Fruit fly (Drosophila melanogaster) whole organism, prepupa: ENCODE measurements around the gene His2Av.
A peak's percentile ranks its signal among the peaks of the same experiment; 100 is the strongest.

Experiments used
- Blimp-1 ChIP-seq: fragments of 200-800 bp; sonication (Bioruptor generic); optimal IDR thresholded peaks from 3 replicates; lab custom pipeline; 2017; ENCODE audit warnings: missing biosample characterization, missing genetic modification characterization, mild to moderate bottlenecking, moderate library complexity, missing genetic modification reagents
- CG10631 ChIP-seq: fragments of 200-800 bp; sonication (Bioruptor generic); optimal IDR thresholded peaks from 2 replicates; lab custom pipeline; 2016; ENCODE audit warnings: missing biosample characterization, missing genetic modification characterization
- CG10669 ChIP-seq: fragments of 200-800 bp; sonication (Bioruptor generic); optimal IDR thresholded peaks from 3 replicates; lab custom pipeline; 2018; ENCODE audit warnings: missing biosample characterization, mild to moderate bottlenecking, missing genetic modification characterization, moderate library complexity
- CG11762 ChIP-seq: fragments of 200-800 bp; sonication (Bioruptor generic); optimal IDR thresholded peaks from 3 replicates; lab custom pipeline; 2016; ENCODE audit warnings: missing biosample characterization, missing genetic modification characterization; ENCODE audit not compliant: insufficient read depth
- CG15336 ChIP-seq: fragments of 200-800 bp; sonication (Bioruptor generic); IDR thresholded peaks from 2 replicates; pipeline ENCODE4 v1.3.6; 2022; ENCODE audit warnings: missing biosample characterization, missing genetic modification characterization
- CG16779 ChIP-seq: fragments of 200-800 bp; sonication (Bioruptor generic); optimal IDR thresholded peaks from 3 replicates; lab custom pipeline; 2017; ENCODE audit warnings: missing biosample characterization, mild to moderate bottlenecking, missing genetic modification characterization
- CG3032 ChIP-seq: fragments of 200-800 bp; optimal IDR thresholded peaks from 2 replicates; lab custom pipeline; 2019; ENCODE audit warnings: missing biosample characterization, mild to moderate bottlenecking, missing genetic modification characterization, moderate library complexity
- CG31627 ChIP-seq: fragments of 200-800 bp; sonication (Bioruptor generic); optimal IDR thresholded peaks from 3 replicates; lab custom pipeline; 2016; ENCODE audit warnings: missing biosample characterization, missing genetic modification characterization
- CG32006 ChIP-seq: fragments of 200-800 bp; sonication (Bioruptor generic); optimal IDR thresholded peaks from 3 replicates; lab custom pipeline; 2017; ENCODE audit warnings: missing biosample characterization, mild to moderate bottlenecking, missing genetic modification characterization
- CG4318 ChIP-seq: fragments of 200-800 bp; sonication (Bioruptor generic); optimal IDR thresholded peaks from 3 replicates; lab custom pipeline; 2017; ENCODE audit warnings: missing biosample characterization, mild to moderate bottlenecking, missing genetic modification characterization
- CG6163 ChIP-seq: fragments of 200-800 bp; sonication (Bioruptor generic); IDR thresholded peaks from 3 replicates; pipeline ENCODE4 v1.3.6; 2022; ENCODE audit warnings: missing biosample characterization, missing genetic modification characterization
- CG6276 ChIP-seq: fragments of 200-800 bp; sonication (Bioruptor generic); optimal IDR thresholded peaks from 2 replicates; lab custom pipeline; 2017; ENCODE audit warnings: missing biosample characterization, mild to moderate bottlenecking, missing genetic modification characterization
- CG6792 ChIP-seq: fragments of 200-800 bp; sonication (Bioruptor generic); optimal IDR thresholded peaks from 3 replicates; lab custom pipeline; 2016; ENCODE audit warnings: missing biosample characterization, missing genetic modification characterization
- CG6808 ChIP-seq: fragments of 200-800 bp; sonication (Bioruptor generic); optimal IDR thresholded peaks from 3 replicates; lab custom pipeline; 2017; ENCODE audit warnings: missing biosample characterization, missing genetic modification characterization, mild to moderate bottlenecking, moderate library complexity, missing genetic modification reagents
- CG6854 ChIP-seq: fragments of 200-800 bp; sonication (Bioruptor generic); optimal IDR thresholded peaks from 2 replicates; lab custom pipeline; 2017; ENCODE audit warnings: missing biosample characterization, mild to moderate bottlenecking, missing genetic modification characterization
- CG8119 ChIP-seq: fragments of 200-800 bp; sonication (Bioruptor generic); IDR thresholded peaks from 3 replicates; pipeline ENCODE4 v1.3.6; 2022; ENCODE audit warnings: missing biosample characterization, missing genetic modification characterization
- CG8319 ChIP-seq: fragments of 200-800 bp; sonication (Bioruptor generic); optimal IDR thresholded peaks from 3 replicates; lab custom pipeline; 2016; ENCODE audit warnings: missing biosample characterization, missing genetic modification characterization
- CG8632 ChIP-seq: fragments of 200-800 bp; sonication (Bioruptor generic); optimal IDR thresholded peaks from 3 replicates; lab custom pipeline; 2016; ENCODE audit warnings: missing biosample characterization, missing genetic modification characterization
- CG9139 ChIP-seq: fragments of 200-800 bp; sonication (Bioruptor generic); optimal IDR thresholded peaks from 3 replicates; lab custom pipeline; 2017; ENCODE audit warnings: missing biosample characterization, mild to moderate bottlenecking, missing genetic modification characterization
- Eip78C ChIP-seq: fragments of 200-800 bp; sonication (Bioruptor generic); peaks from one replicate; lab custom pipeline; 2016; ENCODE audit warnings: missing biosample characterization, missing genetic modification characterization
- Eip93F ChIP-seq: fragments of 200-800 bp; sonication (Bioruptor generic); optimal IDR thresholded peaks from 2 replicates; lab custom pipeline; 2016; ENCODE audit warnings: missing biosample characterization, mild to moderate bottlenecking, missing genetic modification characterization
- Ets21C ChIP-seq: fragments of 200-800 bp; sonication (Bioruptor generic); optimal IDR thresholded peaks from 3 replicates; lab custom pipeline; 2016; ENCODE audit warnings: missing biosample characterization, missing genetic modification characterization
- Ets96B ChIP-seq: fragments of 200-800 bp; optimal IDR thresholded peaks from 2 replicates; lab custom pipeline; 2019; ENCODE audit warnings: missing biosample characterization, mild to moderate bottlenecking, missing genetic modification characterization, moderate library complexity
- Gug ChIP-seq: fragments of 200-800 bp; sonication (Bioruptor generic); IDR thresholded peaks from 2 replicates; pipeline ENCODE4 v1.3.6; 2022; ENCODE audit warnings: missing biosample characterization, missing genetic modification characterization
- Hr38 ChIP-seq: sonication (Bioruptor generic); optimal IDR thresholded peaks from 2 replicates; lab custom pipeline; 2016; ENCODE audit warnings: missing biosample characterization, missing genetic modification characterization
- Hr39 ChIP-seq: fragments of 200-800 bp; sonication (Bioruptor generic); optimal IDR thresholded peaks from 2 replicates; lab custom pipeline; 2016; ENCODE audit warnings: missing biosample characterization, missing genetic modification characterization
- Met ChIP-seq: fragments of 200-800 bp; sonication (Bioruptor generic); optimal IDR thresholded peaks from 3 replicates; lab custom pipeline; 2016; ENCODE audit warnings: missing biosample characterization, missing genetic modification characterization
- OdsH ChIP-seq: fragments of 200-800 bp; sonication (Bioruptor generic); optimal IDR thresholded peaks from 3 replicates; lab custom pipeline; 2016; ENCODE audit warnings: missing biosample characterization, missing genetic modification characterization
- Smox ChIP-seq: fragments of 200-800 bp; sonication (Bioruptor generic); optimal IDR thresholded peaks from 3 replicates; lab custom pipeline; 2016; ENCODE audit warnings: missing biosample characterization, missing genetic modification characterization
- Sox14 ChIP-seq: fragments of 200-800 bp; sonication (Bioruptor generic); optimal IDR thresholded peaks from 3 replicates; lab custom pipeline; 2016; ENCODE audit warnings: missing biosample characterization, missing genetic modification characterization
- achi ChIP-seq: fragments of 200-800 bp; sonication (Bioruptor generic); optimal IDR thresholded peaks from 3 replicates; lab custom pipeline; 2016; ENCODE audit warnings: missing biosample characterization, missing genetic modification characterization
- acj6 ChIP-seq: fragments of 200-800 bp; sonication (Bioruptor generic); optimal IDR thresholded peaks from 3 replicates; lab custom pipeline; 2016; ENCODE audit warnings: missing biosample characterization, missing genetic modification characterization
- cyc ChIP-seq: fragments of 200-800 bp; sonication (Bioruptor generic); optimal IDR thresholded peaks from 3 replicates; lab custom pipeline; 2016; ENCODE audit warnings: missing biosample characterization, missing genetic modification characterization
- dsx ChIP-seq: fragments of 200-800 bp; optimal IDR thresholded peaks from 3 replicates; lab custom pipeline; 2019; ENCODE audit warnings: missing biosample characterization, mild to moderate bottlenecking, missing genetic modification characterization, moderate library complexity; ENCODE audit not compliant: poor library complexity, severe bottlenecking
- eg ChIP-seq: fragments of 200-800 bp; sonication (Bioruptor generic); IDR thresholded peaks from 3 replicates; pipeline ENCODE4 v1.3.6; 2022; ENCODE audit warnings: missing biosample characterization, missing genetic modification characterization
- esn ChIP-seq: fragments of 200-800 bp; sonication (Bioruptor generic); optimal IDR thresholded peaks from 2 replicates; lab custom pipeline; 2016; ENCODE audit warnings: missing biosample characterization, mild to moderate bottlenecking, missing genetic modification characterization, moderate library complexity
- fd85E ChIP-seq: fragments of 200-800 bp; sonication (Bioruptor generic); optimal IDR thresholded peaks from 3 replicates; lab custom pipeline; 2016; ENCODE audit warnings: missing biosample characterization, missing genetic modification characterization
- lz ChIP-seq: fragments of 200-800 bp; sonication (Bioruptor generic); optimal IDR thresholded peaks from 3 replicates; lab custom pipeline; 2016; ENCODE audit warnings: missing biosample characterization, missing genetic modification characterization
- net ChIP-seq: fragments of 200-800 bp; sonication (Bioruptor generic); optimal IDR thresholded peaks from 3 replicates; lab custom pipeline; 2016; ENCODE audit warnings: missing biosample characterization, missing genetic modification characterization
- pdm3 ChIP-seq: fragments of 200-800 bp; sonication (Bioruptor generic); optimal IDR thresholded peaks from 3 replicates; lab custom pipeline; 2016; ENCODE audit warnings: missing biosample characterization, missing genetic modification characterization
- salr ChIP-seq, 2 experiments: fragments of 200-800 bp; sonication (Bioruptor generic); optimal IDR thresholded peaks; 3 replicates each; lab custom pipeline; 2016 to 2018; ENCODE audit warnings: missing biosample characterization in 2 of 2, missing genetic modification characterization in 2 of 2, mild to moderate bottlenecking in 1 of 2
- svp ChIP-seq: fragments of 200-800 bp; sonication (Bioruptor generic); peaks from one replicate; lab custom pipeline; 2016; ENCODE audit warnings: missing biosample characterization, missing genetic modification characterization
- topi ChIP-seq: fragments of 200-800 bp; sonication (Bioruptor generic); optimal IDR thresholded peaks from 3 replicates; lab custom pipeline; 2016; ENCODE audit warnings: missing biosample characterization, missing genetic modification characterization
- vri ChIP-seq: fragments of 200-800 bp; sonication (Bioruptor generic); optimal IDR thresholded peaks from 3 replicates; lab custom pipeline; 2016; ENCODE audit warnings: missing biosample characterization, mild to moderate bottlenecking, missing genetic modification characterization

The His2Av gene

DNA sequence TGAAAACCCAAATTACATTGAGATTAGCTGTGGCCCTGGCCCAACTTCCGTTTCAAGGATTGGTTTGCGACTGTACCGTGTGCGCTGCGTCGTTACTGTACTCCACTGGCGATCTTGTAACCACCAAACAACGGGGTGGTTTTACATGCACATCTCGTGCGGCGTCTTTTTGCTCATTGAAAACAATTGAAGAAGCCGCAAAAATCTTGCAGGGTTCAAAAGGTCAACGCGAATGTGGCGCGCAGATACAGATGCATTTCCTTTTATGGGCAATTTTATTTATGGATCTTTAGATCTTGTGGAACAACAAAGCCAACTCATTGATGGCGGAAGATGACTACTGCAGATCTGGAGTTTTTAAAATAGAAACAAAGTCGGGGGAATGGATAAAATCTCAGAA is 3.8 kb downstream of the His2Av start:
- no peak for TF ChIP-seq CG16779 (tag; lab: Kevin White, UChicago)
- TF ChIP-seq svp (GFP tag; lab: Kevin White, UChicago), result peak; percentile 55
- no peak for TF ChIP-seq Eip93F (GFP tag; lab: Kevin White, UChicago)
- no peak for TF ChIP-seq Ets21C
- TF ChIP-seq Eip78C (GFP tag; lab: Kevin White, UChicago), result peak; percentile 17

DNA sequence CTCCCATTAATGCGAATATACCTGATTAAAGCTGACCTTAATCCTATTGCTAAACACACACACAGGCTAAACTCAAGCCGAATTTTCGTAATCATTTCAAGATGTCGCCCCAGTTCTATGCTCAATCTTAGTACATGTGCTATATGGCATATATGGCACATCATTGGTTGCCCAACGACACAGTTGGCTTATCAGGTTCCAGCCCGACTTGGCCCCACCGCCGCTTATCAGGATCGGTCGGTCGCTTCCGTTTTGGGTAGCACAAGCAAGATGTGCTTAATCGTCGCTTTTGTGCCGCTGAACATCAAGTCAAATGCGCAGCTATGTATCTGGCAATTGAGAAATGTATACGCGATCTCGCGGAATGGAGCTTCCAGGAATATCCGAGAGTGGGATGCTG is 4.3 kb downstream of the His2Av start:
- no peak for TF ChIP-seq CG8632 (GFP tag; lab: Kevin White, UChicago)
- TF ChIP-seq OdsH (GFP tag; lab: Kevin White, UChicago), result no peak
- peak; percentile 85 for TF ChIP-seq svp (GFP tag; lab: Kevin White, UChicago)
- TF ChIP-seq, all 60 proteins: peak for 1

DNA sequence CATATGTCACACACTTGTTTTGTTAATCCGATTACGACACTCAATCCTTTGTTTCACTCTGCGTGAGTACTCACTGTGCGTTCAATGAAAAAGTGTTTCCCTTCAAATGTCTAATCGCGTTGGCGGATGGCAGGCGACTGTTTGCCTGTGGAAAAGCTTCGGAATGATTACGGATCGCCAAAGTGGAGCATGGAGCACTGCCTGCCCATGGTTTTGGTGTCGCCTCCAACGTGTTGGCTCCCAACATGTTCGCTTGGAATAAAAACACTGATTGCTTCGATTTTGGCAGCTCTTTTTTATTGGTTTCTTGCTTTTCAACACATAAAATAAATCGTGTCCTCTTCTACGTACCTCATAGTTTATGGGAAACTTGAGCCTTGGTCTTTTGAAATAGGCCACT is 5.1 kb downstream of the His2Av start, which contains the start of gene SPARC:
Gene SPARC, minus strand, starts transcription at position 144 of the 400 bp plus-strand sequence.
- TF ChIP-seq CG32006 (GFP tag; lab: Kevin White, UChicago) (no peak), eg (GFP tag; lab: Robert Waterston, UW) (peak; percentile 43; the same call in 1 of the 3 replicates), CG6163 (GFP tag; lab: Robert Waterston, UW) (0 out of 3 replicates have a peak, but pooled peaks have one; percentile 16)
- TF ChIP-seq, all 60 proteins: peak for 2

DNA sequence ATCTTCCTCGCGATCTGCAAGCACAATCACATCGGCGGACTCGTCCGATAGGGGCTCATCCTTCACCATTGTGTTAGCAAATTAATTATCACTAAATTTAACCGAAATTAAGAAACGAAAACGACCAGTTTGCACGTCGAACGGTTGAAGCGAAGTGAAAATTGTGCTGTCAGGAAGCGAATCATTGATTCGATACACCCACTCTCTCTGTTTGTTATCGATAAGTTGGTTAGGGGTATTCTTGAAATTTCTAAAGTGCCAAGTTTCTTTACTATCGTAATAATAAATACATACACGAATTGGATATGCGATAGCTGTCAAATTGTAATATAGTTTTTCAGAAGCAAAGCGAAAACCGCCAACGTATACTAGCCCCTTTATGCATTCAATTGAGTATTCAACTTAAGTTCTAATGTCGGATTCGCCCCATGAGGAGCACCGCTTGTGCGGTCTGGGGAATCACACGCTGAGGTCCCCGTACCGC is 8.9 kb downstream of the His2Av start, which contains the start of gene Rb97D:
Gene Rb97D, minus strand, starts transcription at position 199 of the 484 bp plus-strand sequence.
- TF ChIP-seq esn (GFP tag; lab: Kevin White, UChicago), result peak; percentile 69
- TF ChIP-seq eg (GFP tag; lab: Robert Waterston, UW), result peak; percentile 69
- peak; percentile 58; the same call in 2 of the 3 replicates for TF ChIP-seq CG8119 (GFP tag; lab: Robert Waterston, UW)
- peak; percentile 80 for TF ChIP-seq lz (GFP tag; lab: Kevin White, UChicago)
- TF ChIP-seq CG6276 (GFP tag; lab: Kevin White, UChicago), result no peak
- TF ChIP-seq CG15336 (GFP tag; lab: Robert Waterston, UW), result peak; percentile 60
- TF ChIP-seq CG10631 (GFP tag; lab: Kevin White, UChicago), result no peak
- TF ChIP-seq CG32006 (GFP tag; lab: Kevin White, UChicago), result peak; percentile 74
- peak; percentile 14 for TF ChIP-seq CG6854 (GFP tag; lab: Kevin White, UChicago)
- TF ChIP-seq pdm3, result no peak
- TF ChIP-seq Hr39 (GFP tag; lab: Kevin White, UChicago), result peak; percentile 77
- peak; percentile 52 for TF ChIP-seq CG6808 (GFP tag; lab: Kevin White, UChicago)
- TF ChIP-seq cyc, result peak; percentile 53
- TF ChIP-seq CG11762 (GFP tag; lab: Kevin White, UChicago), result no peak
- peak; percentile 62 for TF ChIP-seq Ets21C
- TF ChIP-seq Sox14 (GFP tag; lab: Kevin White, UChicago), result peak; percentile 83
- TF ChIP-seq Smox (GFP tag; lab: Kevin White, UChicago), result no peak
- TF ChIP-seq CG10669 (GFP tag; lab: Kevin White, UChicago), result peak; percentile 52
- TF ChIP-seq Hr38 (GFP tag; lab: Kevin White, UChicago), result no peak
- no peak for TF ChIP-seq CG16779 (tag; lab: Kevin White, UChicago)
- no peak for TF ChIP-seq CG4318 (GFP tag; lab: Kevin White, UChicago)
- no peak for TF ChIP-seq fd85E
- no peak for TF ChIP-seq Eip93F (GFP tag; lab: Kevin White, UChicago)
- peak; percentile 31 for TF ChIP-seq CG8632 (GFP tag; lab: Kevin White, UChicago)
- TF ChIP-seq achi, result peak; percentile 90
- peak in 1 of 2 experiments; percentile 19 for TF ChIP-seq salr (GFP tag; optimal IDR thresholded peaks at IDR 0.05; lab: Kevin White, UChicago)
- peak; percentile 60 for TF ChIP-seq Gug (GFP tag; lab: Robert Waterston, UW)
- peak; percentile 61 for TF ChIP-seq net (GFP tag; lab: Kevin White, UChicago)
- peak; percentile 21 for TF ChIP-seq CG9139
- TF ChIP-seq topi (GFP tag; lab: Kevin White, UChicago), result peak; percentile 72
- peak; percentile 72 for TF ChIP-seq Met (GFP tag; lab: Kevin White, UChicago)
- TF ChIP-seq Ets96B (tag; lab: Kevin White, UChicago), result peak; percentile 23
- TF ChIP-seq CG31627 (GFP tag; lab: Kevin White, UChicago), result peak; percentile 78
- TF ChIP-seq vri (GFP tag; lab: Kevin White, UChicago), result peak; percentile 51
- TF ChIP-seq acj6 (GFP tag; lab: Kevin White, UChicago), result peak; percentile 72
- peak; percentile 61 for TF ChIP-seq CG3032 (tag; lab: Kevin White, UChicago)
- TF ChIP-seq dsx (GFP tag; lab: Kevin White, UChicago), result peak; percentile 61
- no peak for TF ChIP-seq Blimp-1 (GFP tag; lab: Kevin White, UChicago)
- peak; percentile 67 for TF ChIP-seq CG6792
- TF ChIP-seq CG8319, result peak; percentile 43
